Worm (Caenorhabditis elegans) whole organism, young adult: Measurements from ENCODE around the gene snu-66.

Experiments used
- B0019.2 ChIP-seq: fragments of 200-800 bp; sonication (Bioruptor generic); conservative IDR thresholded peaks from 2 replicates; pipeline ENCODE4 v1.3.6; 2022; ENCODE audit warnings: missing genetic modification reagents, missing genetic modification characterization, missing compliant biosample characterization
- B0336.3 ChIP-seq: fragments of 200-800 bp; sonication (Bioruptor generic); IDR thresholded peaks from 2 replicates; pipeline ENCODE4 v1.3.6; 2022; ENCODE audit warnings: missing genetic modification characterization, missing compliant biosample characterization
- F22D6.2 ChIP-seq: sonication (generic microtip); optimal IDR thresholded peaks from 2 replicates; lab custom pipeline; 2016; ENCODE audit warnings: mild to moderate bottlenecking, missing genetic modification characterization, missing compliant biosample characterization
- F37B4.10 ChIP-seq: fragments of 200-800 bp; sonication (Bioruptor generic); IDR thresholded peaks from 2 replicates; pipeline ENCODE4 v1.3.6; 2022; ENCODE audit warnings: missing genetic modification characterization, missing compliant biosample characterization
- F49E8.2 ChIP-seq: sonication (generic microtip); optimal IDR thresholded peaks from 3 replicates; lab custom pipeline; 2017; ENCODE audit warnings: missing genetic modification characterization, mild to moderate bottlenecking, missing compliant biosample characterization, antibody characterized with exemption, moderate library complexity; ENCODE audit not compliant: insufficient read depth
- F55B11.4 ChIP-seq: sonication (generic microtip); optimal IDR thresholded peaks from 2 replicates; lab custom pipeline; 2016; ENCODE audit warnings: missing compliant biosample characterization, missing genetic modification characterization, borderline replicate concordance; ENCODE audit not compliant: insufficient read depth
- K12H6.12 ChIP-seq: fragments of 200-800 bp; sonication (Bioruptor generic); optimal IDR thresholded peaks from 2 replicates; lab custom pipeline; 2018; ENCODE audit warnings: mild to moderate bottlenecking, missing genetic modification characterization, missing compliant biosample characterization
- Y53F4B.3 ChIP-seq: fragments of 200-800 bp; sonication (Bioruptor generic); IDR thresholded peaks from 2 replicates; pipeline ENCODE4 v1.3.6; 2022; ENCODE audit warnings: missing genetic modification reagents, missing genetic modification characterization, missing compliant biosample characterization
- Y95B8A.8 ChIP-seq: fragments of 200-800 bp; sonication (Bioruptor generic); IDR thresholded peaks from 2 replicates; pipeline ENCODE4 v1.3.6; 2022; ENCODE audit warnings: missing genetic modification reagents, missing genetic modification characterization, missing compliant biosample characterization
- ama-1 ChIP-seq, 3 experiments: fragments of 150-350 bp in 1 of 3; sonication (generic microtip) in 2 of 3; optimal IDR thresholded peaks; 2 replicates each; lab custom pipeline; 2014 to 2018; ENCODE audit warnings: missing biosample characterization in 2 of 3, missing genetic modification characterization in 2 of 3, missing genetic modification reagents in 2 of 3
- aptf-3 ChIP-seq: fragments of 200-800 bp; sonication (Bioruptor generic); IDR thresholded peaks from 2 replicates; pipeline ENCODE4 v1.3.6; 2022; ENCODE audit warnings: missing genetic modification characterization, missing compliant biosample characterization
- atf-7 ChIP-seq: sonication (generic microtip); optimal IDR thresholded peaks from 2 replicates; lab custom pipeline; 2017; ENCODE audit warnings: mild to moderate bottlenecking, missing genetic modification characterization, missing compliant biosample characterization
- attf-3 ChIP-seq: fragments of 200-800 bp; sonication (Bioruptor generic); conservative IDR thresholded peaks from 2 replicates; pipeline ENCODE4 v1.3.6; 2022; ENCODE audit warnings: missing genetic modification reagents, missing genetic modification characterization, missing compliant biosample characterization
- ccch-3 ChIP-seq: fragments of 200-800 bp; sonication (Bioruptor generic); optimal IDR thresholded peaks from 2 replicates; lab custom pipeline; 2018; ENCODE audit warnings: mild to moderate bottlenecking, missing genetic modification characterization, missing compliant biosample characterization
- cebp-1 ChIP-seq, 2 experiments: fragments of 200-800 bp in 1 of 2; sonication (Bioruptor generic) in 1 of 2; sonication (generic microtip) in 1 of 2; IDR thresholded peaks in 1 of 2; optimal IDR thresholded peaks in 1 of 2; 2 replicates each; pipeline versions ENCODE4 v1.3.6 to Lab custom; 2017 to 2022; ENCODE audit warnings: missing compliant biosample characterization in 2 of 2, missing genetic modification characterization in 2 of 2, mild to moderate bottlenecking in 1 of 2, missing genetic modification reagents in 1 of 2, moderate library complexity in 1 of 2
- ceh-100 ChIP-seq: fragments of 200-800 bp; sonication (Bioruptor generic); IDR thresholded peaks from 2 replicates; pipeline ENCODE4 v1.3.6; 2022; ENCODE audit warnings: missing genetic modification reagents, missing genetic modification characterization, missing compliant biosample characterization
- ceh-58 ChIP-seq: fragments of 200-800 bp; sonication (Bioruptor generic); IDR thresholded peaks from 2 replicates; pipeline ENCODE4 v1.3.6; 2022; ENCODE audit warnings: missing genetic modification characterization, missing compliant biosample characterization
- ceh-79 ChIP-seq: sonication (generic microtip); optimal IDR thresholded peaks from 2 replicates; lab custom pipeline; 2017; ENCODE audit warnings: mild to moderate bottlenecking, missing genetic modification characterization, missing compliant biosample characterization
- ceh-91 ChIP-seq: fragments of 200-800 bp; sonication (Bioruptor generic); IDR thresholded peaks from 2 replicates; pipeline ENCODE4 v1.3.6; 2022; ENCODE audit warnings: missing genetic modification reagents, missing genetic modification characterization, missing compliant biosample characterization
- chd-7 ChIP-seq: sonication (generic microtip); optimal IDR thresholded peaks from 2 replicates; lab custom pipeline; 2016; ENCODE audit warnings: mild to moderate bottlenecking, missing genetic modification characterization, moderate library complexity, missing compliant biosample characterization
- die-1 ChIP-seq: sonication (generic microtip); optimal IDR thresholded peaks from 2 replicates; lab custom pipeline; 2016; ENCODE audit warnings: missing genotype, mild to moderate bottlenecking, missing genetic modification characterization, missing compliant biosample characterization
- dox-1 ChIP-seq: fragments of 200-800 bp; sonication (Bioruptor generic); IDR thresholded peaks from 2 replicates; pipeline ENCODE4 v1.3.6; 2022; ENCODE audit warnings: missing genetic modification reagents, missing genetic modification characterization, missing compliant biosample characterization
- egl-18 ChIP-seq: fragments of 200-800 bp; sonication (Bioruptor generic); IDR thresholded peaks from 2 replicates; pipeline ENCODE4 v1.3.6; 2022; ENCODE audit warnings: missing genetic modification reagents, missing genetic modification characterization, missing compliant biosample characterization
- egl-44 ChIP-seq: fragments of 200-800 bp; sonication (Bioruptor generic); IDR thresholded peaks from 2 replicates; pipeline ENCODE4 v1.3.6; 2022; ENCODE audit warnings: missing genetic modification reagents, missing genetic modification characterization, missing compliant biosample characterization
- ekl-4 ChIP-seq: fragments of 200-800 bp; sonication (Bioruptor generic); IDR thresholded peaks from 2 replicates; pipeline ENCODE4 v1.3.6; 2022; ENCODE audit warnings: missing genetic modification reagents, missing genetic modification characterization, missing compliant biosample characterization
- ets-4 ChIP-seq: fragments of 200-800 bp; sonication (Bioruptor generic); optimal IDR thresholded peaks from 2 replicates; lab custom pipeline; 2018; ENCODE audit warnings: mild to moderate bottlenecking, missing genetic modification characterization, missing compliant biosample characterization
- fkh-3 ChIP-seq: sonication (generic microtip); optimal IDR thresholded peaks from 2 replicates; lab custom pipeline; 2016; ENCODE audit warnings: mild to moderate bottlenecking, missing genetic modification characterization, missing compliant biosample characterization
- gei-17 ChIP-seq: fragments of 200-800 bp; sonication (Bioruptor generic); optimal IDR thresholded peaks from 2 replicates; lab custom pipeline; 2018; ENCODE audit warnings: mild to moderate bottlenecking, missing genetic modification characterization, missing compliant biosample characterization
- him-1 ChIP-seq: sonication (generic microtip); optimal IDR thresholded peaks from 2 replicates; lab custom pipeline; 2016; ENCODE audit warnings: missing genotype, missing genetic modification reagents, missing genetic modification characterization, missing compliant biosample characterization
- hmg-1.2 ChIP-seq: fragments of 200-800 bp; sonication (Bioruptor generic); IDR thresholded peaks from 2 replicates; pipeline ENCODE4 v1.3.6; 2022; ENCODE audit warnings: missing genetic modification reagents, missing genetic modification characterization, missing compliant biosample characterization
- lag-1 ChIP-seq: fragments of 200-800 bp; sonication (Bioruptor generic); IDR thresholded peaks from 2 replicates; pipeline ENCODE4 v1.3.6; 2022; ENCODE audit warnings: missing genetic modification reagents, missing genetic modification characterization, missing compliant biosample characterization
- let-526 ChIP-seq: fragments of 200-800 bp; sonication (Bioruptor generic); IDR thresholded peaks from 2 replicates; pipeline ENCODE4 v1.3.6; 2022; ENCODE audit warnings: missing genetic modification reagents, missing genetic modification characterization, missing compliant biosample characterization
- let-607 ChIP-seq, 2 experiments: fragments of 200-800 bp in 1 of 2; sonication (Bioruptor generic) in 1 of 2; sonication (generic microtip) in 1 of 2; optimal IDR thresholded peaks; 2 replicates each; lab custom pipeline; 2016 to 2018; ENCODE audit warnings: mild to moderate bottlenecking in 2 of 2, missing compliant biosample characterization in 2 of 2, missing genetic modification characterization in 2 of 2, moderate library complexity in 2 of 2, missing genotype in 1 of 2
- lin-26 ChIP-seq: fragments of 200-800 bp; sonication (Bioruptor generic); IDR thresholded peaks from 2 replicates; pipeline ENCODE4 v1.3.6; 2022; ENCODE audit warnings: missing genetic modification reagents, missing genetic modification characterization, missing compliant biosample characterization
- lsy-27 ChIP-seq: sonication (generic microtip); optimal IDR thresholded peaks from 2 replicates; lab custom pipeline; 2017; ENCODE audit warnings: missing genetic modification characterization, mild to moderate bottlenecking, missing compliant biosample characterization, antibody characterized with exemption, missing genotype, borderline replicate concordance; ENCODE audit not compliant: insufficient read depth
- madf-8 ChIP-seq: fragments of 200-800 bp; sonication (Bioruptor generic); conservative IDR thresholded peaks from 2 replicates; pipeline ENCODE4 v1.3.6; 2022; ENCODE audit warnings: missing genetic modification reagents, missing genetic modification characterization, missing compliant biosample characterization
- mel-28 ChIP-seq: sonication (generic microtip); optimal IDR thresholded peaks from 2 replicates; lab custom pipeline; 2016; ENCODE audit warnings: borderline replicate concordance, mild to moderate bottlenecking, missing genetic modification characterization, missing compliant biosample characterization
- mes-4 ChIP-seq: sonication (generic microtip); optimal IDR thresholded peaks from 2 replicates; lab custom pipeline; 2016; ENCODE audit warnings: missing genotype, missing genetic modification characterization, missing compliant biosample characterization
- nhr-179 ChIP-seq: sonication (generic microtip); optimal IDR thresholded peaks from 2 replicates; lab custom pipeline; 2016; ENCODE audit warnings: mild to moderate bottlenecking, missing genetic modification characterization, missing compliant biosample characterization
- rcor-1 ChIP-seq: fragments of 200-800 bp; sonication (Bioruptor generic); IDR thresholded peaks from 2 replicates; pipeline ENCODE4 v1.3.6; 2022; ENCODE audit warnings: missing genetic modification reagents, missing genetic modification characterization, missing compliant biosample characterization
- rec-8 ChIP-seq, 2 experiments: sonication (generic microtip); optimal IDR thresholded peaks; 2 replicates each; lab custom pipeline; 2016; ENCODE audit warnings: mild to moderate bottlenecking in 2 of 2, missing genetic modification characterization in 2 of 2, missing genetic modification reagents in 2 of 2, missing genotype in 2 of 2, missing biosample characterization in 1 of 2, missing compliant biosample characterization in 1 of 2, moderate library complexity in 1 of 2
- rpc-1 ChIP-seq, 2 experiments: fragments of 150-350 bp in 1 of 2; sonication (generic microtip) in 1 of 2; optimal IDR thresholded peaks; 2 replicates each; lab custom pipeline; 2014 to 2018; ENCODE audit warnings: missing biosample characterization in 1 of 2, missing genetic modification characterization in 1 of 2, missing genetic modification reagents in 1 of 2, missing genotype in 1 of 2
- sea-2 ChIP-seq: fragments of 200-800 bp; sonication (Bioruptor generic); IDR thresholded peaks from 2 replicates; pipeline ENCODE4 v1.3.6; 2022; ENCODE audit warnings: missing genetic modification characterization, missing compliant biosample characterization
- snpc-1.3 ChIP-seq: sonication (generic microtip); optimal IDR thresholded peaks from 2 replicates; lab custom pipeline; 2017; ENCODE audit warnings: missing genetic modification characterization, mild to moderate bottlenecking, missing compliant biosample characterization, antibody characterized with exemption, moderate library complexity, missing genotype, missing genetic modification reagents; ENCODE audit not compliant: insufficient read depth
- somi-1 ChIP-seq: fragments of 200-800 bp; sonication (Bioruptor generic); optimal IDR thresholded peaks from 2 replicates; lab custom pipeline; 2018; ENCODE audit warnings: mild to moderate bottlenecking, missing genetic modification characterization, missing compliant biosample characterization
- tlf-1 ChIP-seq: fragments of 200-800 bp; sonication (Bioruptor generic); optimal IDR thresholded peaks from 2 replicates; lab custom pipeline; 2018; ENCODE audit warnings: mild to moderate bottlenecking, missing genetic modification characterization, missing compliant biosample characterization
- xnd-1 ChIP-seq: sonication (generic microtip); optimal IDR thresholded peaks from 2 replicates; lab custom pipeline; 2016; ENCODE audit warnings: missing genotype, missing genetic modification reagents, missing genetic modification characterization, missing compliant biosample characterization

snu-66 gene

DNA sequence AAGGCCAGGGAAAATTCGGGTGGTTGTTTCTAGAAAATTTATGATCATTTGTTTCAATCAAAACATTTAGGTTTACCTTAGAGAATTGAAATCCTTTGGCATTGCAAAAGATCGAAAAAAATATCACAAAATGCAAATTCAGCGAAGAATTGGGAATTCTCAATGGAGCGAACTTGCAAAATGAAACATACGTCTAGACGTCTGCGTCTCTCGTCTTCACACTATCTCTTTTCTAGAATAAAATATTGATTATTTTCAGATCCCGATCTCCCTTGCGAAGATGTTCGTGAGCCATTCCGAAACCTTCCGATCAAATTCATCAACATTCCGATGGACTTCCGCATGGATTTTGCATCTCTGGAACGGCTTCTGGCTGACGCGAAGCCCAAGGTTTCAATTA, 4.9 kb upstream of the snu-66 start, which contains the start of gene ets-6 (continued):
- TF ChIP-seq F22D6.2 (tag; lab: Kevin White, UChicago) (no peak), somi-1 (no peak), ceh-100 (GFP tag; lab: Robert Waterston, UW) (no peak), F37B4.10 (no peak), F55B11.4 (no peak), egl-44 (GFP tag; lab: Robert Waterston, UW) (no peak), sea-2 (GFP tag; lab: Robert Waterston, UW) (no peak), aptf-3 (GFP tag; lab: Robert Waterston, UW) (no peak), K12H6.12 (no peak), snpc-1.3 (tag; lab: Kevin White, UChicago) (no peak), B0019.2 (GFP tag; lab: Robert Waterston, UW) (no peak), gei-17 (no peak), lag-1 (GFP tag; lab: Robert Waterston, UW) (no peak), Y95B8A.8 (GFP tag; lab: Robert Waterston, UW) (no peak), lsy-27 (no peak), ccch-3 (no peak), Y53F4B.3 (GFP tag; lab: Robert Waterston, UW) (no peak), ama-1 (optimal IDR thresholded peaks at IDR 0.05; lab: Kevin White, UChicago) (no peak), ama-1 (GFP tag; optimal IDR thresholded peaks at IDR 0.05; lab: Kevin White, UChicago) (no peak), ets-4 (no peak), dox-1 (GFP tag; lab: Robert Waterston, UW) (peak; percentile 56), ceh-79 (tag; lab: Kevin White, UChicago) (no peak), fkh-3 (tag; lab: Kevin White, UChicago) (no peak), xnd-1 (tag; lab: Kevin White, UChicago) (no peak), rpc-1 (optimal IDR thresholded peaks at IDR 0.05; lab: Kevin White, UChicago) (no peak), rpc-1 (tag; optimal IDR thresholded peaks at IDR 0.05; lab: Kevin White, UChicago) (no peak), madf-8 (GFP tag; lab: Robert Waterston, UW) (no peak), atf-7 (tag; lab: Kevin White, UChicago) (no peak), rec-8 (tag; optimal IDR thresholded peaks at IDR 0.05; lab: Kevin White, UChicago) (no peak), egl-18 (no peak), F49E8.2 (tag; lab: Kevin White, UChicago) (no peak), cebp-1 (GFP tag; IDR thresholded peaks at IDR 0.05; lab: Robert Waterston, UW) (no peak), cebp-1 (tag; optimal IDR thresholded peaks at IDR 0.05; lab: Kevin White, UChicago) (peak; percentile 17), B0336.3 (GFP tag; lab: Robert Waterston, UW) (0 out of 2 replicates have a peak, but pooled peaks have one; percentile 10), nhr-179 (tag; lab: Kevin White, UChicago) (no peak), lin-26 (GFP tag; lab: Robert Waterston, UW) (no peak), let-526 (GFP tag; lab: Robert Waterston, UW) (no peak), rcor-1 (GFP tag; lab: Robert Waterston, UW) (peak; percentile 61), hmg-1.2 (peak; percentile 91), mel-28 (tag; lab: Kevin White, UChicago) (no peak), ekl-4 (peak; percentile 25; the same call in 1 of the 2 replicates), ceh-91 (GFP tag; lab: Robert Waterston, UW) (no peak; the same call in 1 of the 2 replicates), attf-3 (GFP tag; lab: Robert Waterston, UW) (no peak), chd-7 (tag; lab: Kevin White, UChicago) (no peak), mes-4 (tag; lab: Kevin White, UChicago) (no peak), let-607 (tag; optimal IDR thresholded peaks at IDR 0.05; lab: Kevin White, UChicago) (no peak), him-1 (tag; lab: Kevin White, UChicago) (no peak), die-1 (tag; lab: Kevin White, UChicago) (no peak), tlf-1 (no peak), ceh-58 (GFP tag; lab: Robert Waterston, UW) (no peak)
